Fruit fly (Drosophila melanogaster): ENCODE measurements around the gene CG13458.

CG13458 gene

dm6 chr3L:15089083-15089704 lies 24.2 kb upstream of the CG13458 start:
- TF ChIP-seq CrebA (GFP tag; optimal IDR thresholded peaks at IDR 0.05; ENCODE audit: borderline replicate concordance) (no peak), CG32264 (GFP tag; optimal IDR thresholded peaks at IDR 0.05) (no peak), Dif (GFP tag; optimal IDR thresholded peaks at IDR 0.05; ENCODE audit: partially characterized antibody) (no peak), dl (GFP tag; optimal IDR thresholded peaks at IDR 0.05; ENCODE audit: insufficient read depth in 1 of 2, partially characterized antibody in 2 of 2) (no peak), Abd-B (GFP tag; optimal IDR thresholded peaks at IDR 0.05) (no peak), sage (GFP tag; optimal IDR thresholded peaks at IDR 0.05) (no peak), CG9705 (GFP tag; optimal IDR thresholded peaks at IDR 0.05) (no peak), Rel (GFP tag; optimal IDR thresholded peaks at IDR 0.05) (no peak), Rel (tag; optimal IDR thresholded peaks at IDR 0.05) (no peak), OdsH (GFP tag; optimal IDR thresholded peaks at IDR 0.05) (no peak), dsf (GFP tag; optimal IDR thresholded peaks at IDR 0.05; ENCODE audit: borderline replicate concordance) (no peak)

DNA sequence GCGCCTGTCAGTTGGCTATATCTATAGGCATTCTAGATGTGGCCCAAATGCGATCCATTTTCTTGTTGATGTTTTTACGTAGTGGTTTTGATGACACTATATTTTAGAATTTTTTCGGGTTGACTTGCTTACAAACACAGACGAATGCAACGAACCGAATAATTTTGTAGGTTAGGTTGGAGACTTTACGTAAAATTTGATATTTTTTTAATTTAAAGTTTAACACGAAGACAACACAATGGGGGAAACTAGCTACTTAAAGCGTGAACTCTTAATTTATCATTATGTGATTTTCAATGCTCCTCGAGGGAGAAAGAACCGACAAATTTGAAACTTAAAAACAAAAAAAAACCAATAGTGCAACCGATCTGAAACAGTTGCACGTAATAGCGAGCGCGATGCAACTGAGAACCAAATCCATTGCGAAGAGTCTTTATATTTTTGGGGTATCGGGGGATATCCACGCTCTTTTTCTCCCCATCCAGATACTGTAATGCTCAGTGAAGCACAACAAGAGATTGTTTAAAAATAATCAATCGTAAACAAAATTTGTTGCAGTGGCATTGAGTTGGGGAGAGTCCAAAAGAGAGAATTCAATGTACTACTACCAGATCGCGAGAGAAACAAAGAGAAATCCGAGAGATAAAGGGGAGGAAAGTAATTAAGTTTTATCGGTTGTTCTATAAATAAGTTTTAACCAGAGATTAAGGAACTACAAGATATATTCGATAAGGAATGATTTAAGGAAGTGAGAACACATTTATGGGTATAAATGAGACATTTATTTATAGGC lies 23.3 kb upstream of the CG13458 start:
- TF ChIP-seq psq (GFP tag; optimal IDR thresholded peaks at IDR 0.05) (no peak), ey (GFP tag; optimal IDR thresholded peaks at IDR 0.05) (no peak), sage (GFP tag; optimal IDR thresholded peaks at IDR 0.05) (no peak), sv (GFP tag; optimal IDR thresholded peaks at IDR 0.05) (no peak), rgr (GFP tag; optimal IDR thresholded peaks at IDR 0.05) (no peak), GATAd (GFP tag; optimal IDR thresholded peaks at IDR 0.05) (no peak)

DNA sequence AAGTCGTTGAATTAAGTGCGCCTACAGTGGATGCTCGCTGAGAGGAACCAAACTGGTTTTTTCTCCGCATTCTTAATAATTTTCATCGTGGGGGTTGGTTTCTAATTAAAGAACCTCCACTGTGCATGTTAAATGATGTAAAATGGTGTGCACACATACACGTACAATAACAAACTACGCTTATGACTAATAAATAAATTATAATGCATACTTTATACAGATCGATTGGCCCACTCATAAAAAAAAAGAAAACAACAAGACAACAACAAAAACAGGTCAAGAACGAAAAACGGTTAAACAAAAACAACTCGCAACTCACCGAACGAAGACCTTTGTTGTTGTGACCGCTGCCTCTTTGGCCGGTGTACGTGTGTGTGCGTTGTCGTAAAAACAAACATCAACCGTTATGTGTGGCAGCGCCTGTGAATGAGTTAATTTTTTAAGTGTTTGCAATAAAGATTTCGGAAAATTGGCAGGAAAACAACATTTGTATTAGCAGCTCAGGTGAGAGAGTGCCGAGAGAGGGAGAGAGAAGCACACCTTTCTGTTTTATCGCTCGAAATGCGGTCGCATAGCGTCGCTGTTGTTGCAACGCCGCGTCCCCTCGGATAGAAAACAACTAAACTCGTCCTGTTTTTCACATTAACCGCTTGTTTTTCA lies 19.3 kb upstream of the CG13458 start:
- TF ChIP-seq brk (GFP tag; optimal IDR thresholded peaks at IDR 0.05) (peak; percentile 26), woc (GFP tag; optimal IDR thresholded peaks at IDR 0.05) (peak; percentile 2), Jra (GFP tag; optimal IDR thresholded peaks at IDR 0.05) (peak; percentile 5), OdsH (GFP tag; optimal IDR thresholded peaks at IDR 0.05) (peak; percentile 15), rgr (GFP tag; optimal IDR thresholded peaks at IDR 0.05) (peak; percentile 21), sage (GFP tag; optimal IDR thresholded peaks at IDR 0.05) (peak; percentile 28), Dfd (GFP tag; optimal IDR thresholded peaks at IDR 0.05) (no peak), psq (GFP tag; optimal IDR thresholded peaks at IDR 0.05) (peak; percentile 0), ey (GFP tag; optimal IDR thresholded peaks at IDR 0.05) (peak; percentile 29), CG9705 (GFP tag; optimal IDR thresholded peaks at IDR 0.05) (peak; percentile 4), br (GFP tag; optimal IDR thresholded peaks at IDR 0.05) (peak; percentile 26), h (GFP tag; optimal IDR thresholded peaks at IDR 0.05) (peak; percentile 50), dmrt93B (GFP tag; optimal IDR thresholded peaks at IDR 0.05) (no peak), Vsx2 (GFP tag; optimal IDR thresholded peaks at IDR 0.05; ENCODE audit: partially characterized antibody) (no peak), fru (GFP tag; optimal IDR thresholded peaks at IDR 0.05) (peak; percentile 18), Myc (optimal IDR thresholded peaks at IDR 0.05) (no peak), Hr83 (GFP tag; optimal IDR thresholded peaks at IDR 0.05; ENCODE audit: poor library complexity, severe bottlenecking) (peak; percentile 6)

DNA sequence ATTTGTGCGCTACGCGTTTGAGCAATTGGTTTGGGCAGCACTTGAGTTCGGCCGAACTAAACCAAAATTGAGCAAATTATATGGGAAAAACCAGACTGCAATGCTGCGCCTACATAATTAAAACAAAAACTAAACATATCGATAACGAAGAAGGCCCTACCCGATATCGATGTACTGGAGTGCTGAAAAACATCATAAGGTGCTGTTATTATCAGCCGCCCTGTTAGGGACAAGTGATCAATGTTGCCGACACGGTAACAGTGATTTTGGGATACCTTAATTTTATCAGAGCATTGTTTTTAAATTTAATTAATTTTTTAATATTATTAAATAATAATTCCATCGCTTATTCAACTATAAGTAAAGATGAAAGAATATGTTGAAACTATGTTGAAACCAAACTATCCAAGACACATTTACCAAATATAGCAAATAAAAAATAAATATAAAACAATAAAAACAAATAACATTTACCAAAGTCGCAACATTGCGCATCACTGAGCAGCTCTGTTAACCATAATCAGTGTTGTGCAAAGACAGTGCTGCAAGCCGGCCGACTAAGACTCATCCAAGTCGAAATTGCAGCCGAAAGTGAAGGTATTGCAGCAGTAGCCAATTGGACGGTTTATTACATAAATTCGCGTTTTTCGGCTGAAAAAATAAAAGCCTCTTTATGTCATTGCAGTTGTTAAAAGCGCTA lies 18.6 kb upstream of the CG13458 start, which contains the start of the genes sstn, Plp and GlyRS:
TSS of gene sstn (minus strand) at position 131 of the 700 bp plus-strand sequence.
TSS of gene Plp (minus strand) at position 136 of the 700 bp plus-strand sequence.
TSS of gene GlyRS (plus strand) at position 554 of the 700 bp plus-strand sequence.
- TF ChIP-seq Myc (optimal IDR thresholded peaks at IDR 0.05) (peak; percentile 66), Mio (GFP tag; optimal IDR thresholded peaks at IDR 0.05) (no peak), sv (GFP tag; optimal IDR thresholded peaks at IDR 0.05) (peak; percentile 26), psq (GFP tag; optimal IDR thresholded peaks at IDR 0.05) (peak; percentile 50), Jra (GFP tag; optimal IDR thresholded peaks at IDR 0.05) (no peak), ey (GFP tag; optimal IDR thresholded peaks at IDR 0.05) (peak; percentile 14), foxo (GFP tag; optimal IDR thresholded peaks at IDR 0.05) (peak in 1 of 2 experiments; percentile 61), CG32264 (GFP tag; optimal IDR thresholded peaks at IDR 0.05) (no peak), lola (GFP tag; optimal IDR thresholded peaks at IDR 0.05) (peak; percentile 46), dmrt93B (GFP tag; optimal IDR thresholded peaks at IDR 0.05) (peak; percentile 54), HLH106 (tag; optimal IDR thresholded peaks at IDR 0.05) (peak; percentile 59), rgr (GFP tag; optimal IDR thresholded peaks at IDR 0.05) (peak; percentile 48), Abd-B (GFP tag; optimal IDR thresholded peaks at IDR 0.05) (no peak), fru (GFP tag; optimal IDR thresholded peaks at IDR 0.05) (peak; percentile 45), Hr83 (GFP tag; optimal IDR thresholded peaks at IDR 0.05; ENCODE audit: poor library complexity, severe bottlenecking) (no peak), OdsH (GFP tag; optimal IDR thresholded peaks at IDR 0.05) (peak; percentile 41), Dif (GFP tag; optimal IDR thresholded peaks at IDR 0.05; ENCODE audit: partially characterized antibody) (no peak), Dfd (GFP tag; optimal IDR thresholded peaks at IDR 0.05) (no peak), tai (GFP tag; optimal IDR thresholded peaks at IDR 0.05) (no peak), h (GFP tag; optimal IDR thresholded peaks at IDR 0.05) (peak; percentile 61), br (GFP tag; optimal IDR thresholded peaks at IDR 0.05) (no peak), N (GFP tag; optimal IDR thresholded peaks at IDR 0.05) (no peak), dl (GFP tag; optimal IDR thresholded peaks at IDR 0.05; ENCODE audit: insufficient read depth in 1 of 2, partially characterized antibody in 2 of 2) (no peak), dsf (GFP tag; optimal IDR thresholded peaks at IDR 0.05; ENCODE audit: borderline replicate concordance) (peak; percentile 33), pan (optimal IDR thresholded peaks at IDR 0.05) (no peak), Sp1 (GFP tag; optimal IDR thresholded peaks at IDR 0.05) (peak; percentile 35), Hnf4 (GFP tag; optimal IDR thresholded peaks at IDR 0.05) (peak; percentile 28), Vsx2 (GFP tag; optimal IDR thresholded peaks at IDR 0.05; ENCODE audit: partially characterized antibody) (no peak), brk (GFP tag; optimal IDR thresholded peaks at IDR 0.05) (peak; percentile 11)

Measured in whole organism, wandering third instar larva.